Worm (Caenorhabditis elegans): ENCODE measurements around the gene qars-1.

DNA sequence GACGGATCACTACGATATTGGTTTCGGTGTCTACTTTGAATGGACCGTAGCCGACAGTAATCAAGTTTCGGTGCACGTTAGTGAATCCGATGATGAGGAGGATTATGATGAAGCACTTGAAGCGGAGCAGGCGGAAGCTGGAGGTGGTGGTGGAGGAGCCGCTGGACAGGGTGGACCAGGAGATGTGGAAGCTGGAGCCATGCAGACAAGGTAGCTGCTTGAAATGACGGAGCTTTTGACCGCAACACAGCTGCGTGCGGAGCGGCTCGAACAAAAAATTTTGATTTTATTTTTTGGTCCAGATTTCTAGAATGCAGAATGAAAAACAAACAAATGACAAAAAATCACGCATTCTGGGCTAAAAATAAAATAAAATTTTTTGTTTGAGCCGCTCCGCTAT lies 11.4 kb upstream of the qars-1 start:
- TF ChIP-seq flt-1 (GFP tag; IDR thresholded peaks at IDR 0.05) (no peak), klf-2 (GFP tag; conservative IDR thresholded peaks at IDR 0.05) (no peak), ztf-23 (GFP tag; IDR thresholded peaks at IDR 0.05) (no peak), med-1 (GFP tag; optimal IDR thresholded peaks at IDR 0.05; ENCODE audit: insufficient read depth) (no peak), ztf-29 (GFP tag; IDR thresholded peaks at IDR 0.05) (no peak), T22C8.4 (GFP tag; IDR thresholded peaks at IDR 0.05) (no peak), cog-1 (tag; optimal IDR thresholded peaks at IDR 0.05) (no peak), ref-1 (GFP tag; conservative IDR thresholded peaks at IDR 0.05) (no peak), tab-1 (GFP tag; IDR thresholded peaks at IDR 0.05) (no peak)
